Fruit fly (Drosophila melanogaster) whole organism, prepupa: ENCODE data around the gene Cyp4c3.

Experiments
- Eip78C ChIP-seq: fragments of 200-800 bp; sonication (Bioruptor generic); peaks from one replicate; lab custom pipeline; 2016; ENCODE audit warnings: missing biosample characterization, missing genetic modification characterization
- acj6 ChIP-seq: fragments of 200-800 bp; sonication (Bioruptor generic); optimal IDR thresholded peaks from 3 replicates; lab custom pipeline; 2016; ENCODE audit warnings: missing biosample characterization, missing genetic modification characterization

dm6 chr3R:30909840-30910239, 16.0 kb downstream of the Cyp4c3 start:
- TF ChIP-seq Eip78C (GFP tag; lab: Kevin White, UChicago) (no peak), acj6 (no peak)
